Fruit fly (Drosophila melanogaster) whole organism, embryonic: ENCODE measurements around the gene siz.

Source experiments
- Ada2b ChIP-seq: fragments of 200-800 bp; sonication (Bioruptor generic); IDR thresholded peaks from 2 replicates; pipeline ENCODE4 v1.3.6; 2022; ENCODE audit warnings: missing biosample characterization, missing genetic modification characterization
- Awh ChIP-seq: fragments of 200-800 bp; sonication (Bioruptor generic); IDR thresholded peaks from 2 replicates; pipeline ENCODE4, ENCODE4 v1.3.6; 2022; ENCODE audit warnings: missing biosample characterization, missing genetic modification characterization
- CG10431 ChIP-seq: fragments of 200-800 bp; sonication (Bioruptor generic); optimal IDR thresholded peaks from 3 replicates; lab custom pipeline; 2018; ENCODE audit warnings: missing biosample characterization, mild to moderate bottlenecking, missing genetic modification characterization
- CG12744 ChIP-seq: fragments of 200-800 bp; sonication (Bioruptor generic); optimal IDR thresholded peaks from 2 replicates; lab custom pipeline; 2016; ENCODE audit warnings: missing biosample characterization, missing genetic modification characterization
- CG13287 ChIP-seq: fragments of 200-800 bp; sonication (Bioruptor generic); IDR thresholded peaks from 2 replicates; pipeline ENCODE4 v1.3.6; 2022; ENCODE audit warnings: missing biosample characterization, missing genetic modification characterization; ENCODE audit not compliant: partially characterized antibody
- CG17361 ChIP-seq: fragments of 200-800 bp; sonication (Bioruptor generic); IDR thresholded peaks from 3 replicates; pipeline ENCODE4 v1.3.6; 2022; ENCODE audit warnings: missing biosample characterization, missing genetic modification characterization
- CG18262 ChIP-seq: fragments of 200-800 bp; optimal IDR thresholded peaks from 3 replicates; lab custom pipeline; 2019; ENCODE audit warnings: missing biosample characterization, mild to moderate bottlenecking, missing genetic modification characterization, moderate library complexity
- CG2199 ChIP-seq: fragments of 200-800 bp; sonication (Bioruptor generic); IDR thresholded peaks from 3 replicates; pipeline ENCODE4 v1.3.6; 2022; ENCODE audit warnings: missing biosample characterization, missing genetic modification characterization
- CG30020 ChIP-seq: fragments of 200-800 bp; optimal IDR thresholded peaks from 2 replicates; lab custom pipeline; 2019; ENCODE audit warnings: missing biosample characterization, mild to moderate bottlenecking, missing genetic modification characterization, moderate library complexity
- CG31388 ChIP-seq: fragments of 200-800 bp; sonication (Bioruptor generic); optimal IDR thresholded peaks from 2 replicates; lab custom pipeline; 2016; ENCODE audit warnings: missing biosample characterization, missing genetic modification characterization
- CG32772 ChIP-seq: fragments of 200-800 bp; sonication (Bioruptor generic); IDR thresholded peaks from 2 replicates; pipeline ENCODE4 v1.3.6; 2022; ENCODE audit warnings: missing biosample characterization, missing genetic modification characterization
- CG33557 ChIP-seq: fragments of 200-800 bp; sonication (Bioruptor generic); optimal IDR thresholded peaks from 2 replicates; lab custom pipeline; 2019; ENCODE audit warnings: missing biosample characterization, mild to moderate bottlenecking, missing genetic modification characterization, moderate library complexity
- CG4707 ChIP-seq: fragments of 200-800 bp; sonication (Bioruptor generic); optimal IDR thresholded peaks from 2 replicates; lab custom pipeline; 2018; ENCODE audit warnings: missing biosample characterization, mild to moderate bottlenecking, missing genetic modification characterization, moderate library complexity
- CG7745 ChIP-seq: fragments of 200-800 bp; sonication (Bioruptor generic); optimal IDR thresholded peaks from 2 replicates; lab custom pipeline; 2018; ENCODE audit warnings: missing biosample characterization, mild to moderate bottlenecking, missing genetic modification characterization, moderate library complexity
- CG7839 ChIP-seq: fragments of 200-800 bp; sonication (Bioruptor generic); optimal IDR thresholded peaks from 3 replicates; lab custom pipeline; 2018; ENCODE audit warnings: missing biosample characterization, mild to moderate bottlenecking, missing genetic modification characterization, moderate library complexity
- CG8359 ChIP-seq: fragments of 200-800 bp; sonication (Bioruptor generic); optimal IDR thresholded peaks from 2 replicates; lab custom pipeline; 2017; ENCODE audit warnings: missing biosample characterization, mild to moderate bottlenecking, missing genetic modification characterization, borderline replicate concordance
- CTCF ChIP-seq: fragments of 200-800 bp; sonication (Bioruptor generic); optimal IDR thresholded peaks from 2 replicates; lab custom pipeline; 2017; ENCODE audit warnings: missing biosample characterization, mild to moderate bottlenecking, missing genetic modification characterization, moderate library complexity
- Doc2 ChIP-seq: fragments of 200-800 bp; sonication (Bioruptor generic); IDR thresholded peaks from 2 replicates; pipeline ENCODE4 v1.3.6; 2022; ENCODE audit warnings: missing biosample characterization, missing genetic modification characterization
- Doc3 ChIP-seq: fragments of 200-800 bp; sonication (Bioruptor generic); IDR thresholded peaks from 3 replicates; pipeline ENCODE4 v1.3.6; 2022; ENCODE audit warnings: missing biosample characterization, missing genetic modification characterization; ENCODE audit not compliant: partially characterized antibody
- GATAe ChIP-seq: fragments of 200-800 bp; sonication (Bioruptor generic); conservative IDR thresholded peaks from 2 replicates; pipeline ENCODE4 v1.3.6; 2022; ENCODE audit warnings: missing biosample characterization, missing genetic modification characterization
- Hr51 ChIP-seq, 2 experiments: fragments of 200-800 bp; sonication (Bioruptor generic); optimal IDR thresholded peaks; 2 replicates in 1 of 2; 3 replicates in 1 of 2; lab custom pipeline; 2016 to 2018; ENCODE audit warnings: missing biosample characterization in 2 of 2, missing genetic modification characterization in 2 of 2, mild to moderate bottlenecking in 1 of 2, moderate library complexity in 1 of 2
- Lpt ChIP-seq: fragments of >200 bp; optimal IDR thresholded peaks from 2 replicates; lab custom pipeline; 2018; ENCODE audit warnings: missing biosample characterization, missing genetic modification characterization
- Mrtf ChIP-seq: fragments of 200-800 bp; sonication (Bioruptor generic); IDR thresholded peaks from 3 replicates; pipeline ENCODE4 v1.3.6; 2022; ENCODE audit warnings: missing biosample characterization, missing genetic modification characterization
- Nf-YB ChIP-seq: fragments of 200-800 bp; sonication (Bioruptor generic); optimal IDR thresholded peaks from 3 replicates; lab custom pipeline; 2019; ENCODE audit warnings: missing biosample characterization, mild to moderate bottlenecking, missing genetic modification characterization, moderate library complexity
- Oaz ChIP-seq: fragments of 200-800 bp; sonication (Bioruptor generic); IDR thresholded peaks from 2 replicates; pipeline ENCODE4 v1.3.6; 2022; ENCODE audit warnings: missing biosample characterization, missing genetic modification characterization
- amos ChIP-seq: fragments of 200-800 bp; sonication (Bioruptor generic); IDR thresholded peaks from 2 replicates; pipeline ENCODE4 v1.3.6; 2022; ENCODE audit warnings: missing biosample characterization, missing genetic modification characterization; ENCODE audit not compliant: partially characterized antibody
- dimm ChIP-seq: fragments of 200-800 bp; sonication (Bioruptor generic); IDR thresholded peaks from 2 replicates; pipeline ENCODE4 v1.3.6; 2022; ENCODE audit warnings: missing biosample characterization, missing genetic modification characterization
- esg ChIP-seq: fragments of 200-800 bp; sonication (Bioruptor generic); conservative IDR thresholded peaks from 2 replicates; pipeline ENCODE4 v1.3.6; 2022; ENCODE audit warnings: missing biosample characterization, missing genetic modification characterization
- fd102C ChIP-seq: fragments of 200-800 bp; sonication (Bioruptor generic); optimal IDR thresholded peaks from 2 replicates; lab custom pipeline; 2018; ENCODE audit warnings: missing biosample characterization, mild to moderate bottlenecking, missing genetic modification characterization, moderate library complexity
- fd96Cb ChIP-seq: fragments of 200-800 bp; sonication (Bioruptor generic); optimal IDR thresholded peaks from 2 replicates; lab custom pipeline; 2018; ENCODE audit warnings: missing biosample characterization, mild to moderate bottlenecking, missing genetic modification characterization, moderate library complexity
- ftz-f1 ChIP-seq: fragments of 200-800 bp; sonication (Bioruptor generic); optimal IDR thresholded peaks from 2 replicates; lab custom pipeline; 2016; ENCODE audit warnings: missing biosample characterization, missing genetic modification characterization
- fu2 ChIP-seq: fragments of 200-800 bp; sonication (Bioruptor generic); optimal IDR thresholded peaks from 2 replicates; lab custom pipeline; 2016; ENCODE audit warnings: missing biosample characterization, missing genetic modification characterization
- gsb ChIP-seq: fragments of 200-800 bp; sonication (Bioruptor generic); IDR thresholded peaks from 2 replicates; pipeline ENCODE4 v1.3.6; 2022; ENCODE audit warnings: missing biosample characterization, missing genetic modification characterization
- ken ChIP-seq: fragments of 200-800 bp; sonication (Bioruptor generic); IDR thresholded peaks from 3 replicates; pipeline ENCODE4 v1.3.6; 2022; ENCODE audit warnings: missing biosample characterization, missing genetic modification characterization
- lmd ChIP-seq: fragments of 200-800 bp; sonication (Bioruptor generic); IDR thresholded peaks from 2 replicates; pipeline ENCODE4 v1.3.6; 2022; ENCODE audit warnings: missing biosample characterization, missing genetic modification characterization
- mirr ChIP-seq: fragments of 200-800 bp; sonication (Bioruptor generic); optimal IDR thresholded peaks from 3 replicates; lab custom pipeline; 2018; ENCODE audit warnings: missing biosample characterization, mild to moderate bottlenecking, missing genetic modification characterization
- pan ChIP-seq, 4 experiments: fragments of >200 bp in 3 of 4; fragments of 200-800 bp in 1 of 4; sonication (Bioruptor generic) in 1 of 4; optimal IDR thresholded peaks in 3 of 4; IDR thresholded peaks in 1 of 4; 2 replicates each; pipeline versions ENCODE4 v1.3.6 to Lab custom; 2017 to 2022; ENCODE audit warnings: missing biosample characterization in 2 of 4, missing genetic modification characterization in 2 of 4, mixed read lengths in 1 of 4
- rib ChIP-seq: fragments of 200-800 bp; sonication (Bioruptor generic); IDR thresholded peaks from 2 replicates; pipeline ENCODE4 v1.3.6; 2022; ENCODE audit warnings: missing biosample characterization, missing genetic modification characterization
- sc ChIP-seq, 3 experiments: fragments of >200 bp in 2 of 3; fragments of 200-800 bp in 1 of 3; sonication (Bioruptor generic) in 1 of 3; optimal IDR thresholded peaks; 2 replicates in 2 of 3; 3 replicates in 1 of 3; lab custom pipeline; 2017; ENCODE audit warnings: mild to moderate bottlenecking in 1 of 3, missing biosample characterization in 1 of 3, missing genetic modification characterization in 1 of 3, missing genetic modification reagents in 1 of 3
- scrt ChIP-seq: fragments of 200-800 bp; sonication (Bioruptor generic); optimal IDR thresholded peaks from 2 replicates; lab custom pipeline; 2018; ENCODE audit warnings: missing biosample characterization, mild to moderate bottlenecking, missing genetic modification characterization, moderate library complexity
- sisA ChIP-seq: fragments of 200-800 bp; sonication (Bioruptor generic); IDR thresholded peaks from 2 replicates; pipeline ENCODE4 v1.3.6; 2022; ENCODE audit warnings: missing biosample characterization, missing genetic modification characterization
- sna ChIP-seq: fragments of 200-800 bp; sonication (Bioruptor generic); IDR thresholded peaks from 2 replicates; pipeline ENCODE4 v1.3.6; 2022; ENCODE audit warnings: missing biosample characterization, missing genetic modification characterization; ENCODE audit not compliant: partially characterized antibody
- ssp ChIP-seq: fragments of 200-800 bp; sonication (Bioruptor generic); IDR thresholded peaks from 2 replicates; pipeline ENCODE4 v1.3.6; 2022; ENCODE audit warnings: missing biosample characterization, missing genetic modification characterization
- tll ChIP-seq, 2 experiments: fragments of 200-800 bp in 1 of 2; fragments of >200 bp in 1 of 2; sonication (Bioruptor generic) in 1 of 2; optimal IDR thresholded peaks; 2 replicates each; lab custom pipeline; 2017 to 2019; ENCODE audit warnings: missing biosample characterization in 2 of 2, missing genetic modification characterization in 2 of 2, mild to moderate bottlenecking in 1 of 2, moderate library complexity in 1 of 2
- tna ChIP-seq: fragments of 200-800 bp; sonication (Bioruptor generic); IDR thresholded peaks from 2 replicates; pipeline ENCODE4 v1.3.6; 2022; ENCODE audit warnings: missing biosample characterization, missing genetic modification characterization; ENCODE audit not compliant: partially characterized antibody
- trem ChIP-seq: fragments of 200-800 bp; optimal IDR thresholded peaks from 3 replicates; lab custom pipeline; 2019; ENCODE audit warnings: missing biosample characterization, mild to moderate bottlenecking, missing genetic modification characterization, moderate library complexity
- twi ChIP-seq: fragments of 200-800 bp; optimal IDR thresholded peaks from 2 replicates; lab custom pipeline; 2019; ENCODE audit warnings: missing biosample characterization, mild to moderate bottlenecking, missing genetic modification characterization, moderate library complexity
- vvl ChIP-seq: fragments of 200-800 bp; sonication (Bioruptor generic); IDR thresholded peaks from 2 replicates; pipeline ENCODE4 v1.3.6; 2022; ENCODE audit warnings: missing biosample characterization, missing genetic modification characterization
- zen2 ChIP-seq: fragments of 200-800 bp; sonication (Bioruptor generic); IDR thresholded peaks from 3 replicates; pipeline ENCODE4 v1.3.6; 2022; ENCODE audit warnings: missing biosample characterization, missing genetic modification characterization; ENCODE audit not compliant: partially characterized antibody

siz gene

dm6 chr3L:21037404-21037803 is 3.1 kb downstream of the siz start (continued):
- TF ChIP-seq Doc2 (GFP tag; lab: Robert Waterston, UW) (no peak), CG33557 (GFP tag; lab: Kevin White, UChicago) (peak; percentile 16), CG7745 (tag; lab: Kevin White, UChicago) (no peak), CG18262 (tag; lab: Kevin White, UChicago) (peak; percentile 83), CG4707 (GFP tag; lab: Kevin White, UChicago) (peak; percentile 65), sc (optimal IDR thresholded peaks at IDR 0.05; lab: Kevin White, UChicago) (no peak), sc (GFP tag; optimal IDR thresholded peaks at IDR 0.05; lab: Kevin White, UChicago) (peak; percentile 51), rib (no peak), CTCF (GFP tag; lab: Kevin White, UChicago) (peak; percentile 23), vvl (peak; percentile 88), ftz-f1 (GFP tag; lab: Kevin White, UChicago) (no peak), Mrtf (0 out of 3 replicates have a peak, but pooled peaks have one; percentile 38), Ada2b (GFP tag; lab: Robert Waterston, UW) (peak; percentile 74), amos (GFP tag; lab: Robert Waterston, UW) (no peak), tna (GFP tag; lab: Robert Waterston, UW) (no peak), fu2 (GFP tag; lab: Kevin White, UChicago) (peak; percentile 44), Nf-YB (GFP tag; lab: Kevin White, UChicago) (peak; percentile 66), pan (optimal IDR thresholded peaks at IDR 0.05; lab: Kevin White, UChicago) (no peak), pan (GFP tag; optimal IDR thresholded peaks at IDR 0.05 in 1 of 2, IDR thresholded peaks at IDR 0.05 in 1 of 2) (peak in 1 of 2 experiments; percentile 86), gsb (GFP tag; lab: Robert Waterston, UW) (0 out of 2 replicates have a peak, but pooled peaks have one; percentile 48), Doc3 (no peak), fd102C (GFP tag; lab: Kevin White, UChicago) (no peak), CG32772 (peak; percentile 53), tll (GFP tag; optimal IDR thresholded peaks at IDR 0.05; lab: Kevin White, UChicago) (no peak), Oaz (GFP tag; lab: Robert Waterston, UW) (peak; percentile 56), CG2199 (GFP tag; lab: Robert Waterston, UW) (no peak), CG7839 (tag; lab: Kevin White, UChicago) (peak; percentile 88), lmd (GFP tag; lab: Robert Waterston, UW) (peak; percentile 76), CG12744 (GFP tag; lab: Kevin White, UChicago) (peak; percentile 45), Awh (peak; percentile 72), sisA (GFP tag; lab: Robert Waterston, UW) (peak; percentile 65), CG10431 (GFP tag; lab: Kevin White, UChicago) (no peak), Hr51 (GFP tag; optimal IDR thresholded peaks at IDR 0.05; lab: Kevin White, UChicago) (peak; percentile 44 to 88), esg (GFP tag; lab: Robert Waterston, UW) (peak; percentile 76), ssp (GFP tag; lab: Robert Waterston, UW) (peak; percentile 61), sna (GFP tag; lab: Robert Waterston, UW) (no peak), Lpt (GFP tag; lab: Kevin White, UChicago) (no peak), scrt (GFP tag; lab: Kevin White, UChicago) (peak; percentile 59), fd96Cb (tag; lab: Kevin White, UChicago) (peak; percentile 83), CG30020 (tag; lab: Kevin White, UChicago) (peak; percentile 7), CG17361 (GFP tag; lab: Robert Waterston, UW) (peak; percentile 82), dimm (0 out of 2 replicates have a peak, but pooled peaks have one; percentile 44), trem (peak; percentile 60), GATAe (GFP tag; lab: Robert Waterston, UW) (peak; percentile 52; the same call in 1 of the 2 replicates), ken (GFP tag; lab: Robert Waterston, UW) (no peak), twi (tag; lab: Kevin White, UChicago) (peak; percentile 65), CG8359 (GFP tag; lab: Kevin White, UChicago) (no peak), CG31388 (GFP tag; lab: Kevin White, UChicago) (peak; percentile 42), zen2 (GFP tag; lab: Robert Waterston, UW) (no peak), CG13287 (GFP tag; lab: Robert Waterston, UW) (no peak), mirr (no peak)
